Worm (Caenorhabditis elegans): ENCODE data around the gene emb-27.

The emb-27 gene

DNA sequence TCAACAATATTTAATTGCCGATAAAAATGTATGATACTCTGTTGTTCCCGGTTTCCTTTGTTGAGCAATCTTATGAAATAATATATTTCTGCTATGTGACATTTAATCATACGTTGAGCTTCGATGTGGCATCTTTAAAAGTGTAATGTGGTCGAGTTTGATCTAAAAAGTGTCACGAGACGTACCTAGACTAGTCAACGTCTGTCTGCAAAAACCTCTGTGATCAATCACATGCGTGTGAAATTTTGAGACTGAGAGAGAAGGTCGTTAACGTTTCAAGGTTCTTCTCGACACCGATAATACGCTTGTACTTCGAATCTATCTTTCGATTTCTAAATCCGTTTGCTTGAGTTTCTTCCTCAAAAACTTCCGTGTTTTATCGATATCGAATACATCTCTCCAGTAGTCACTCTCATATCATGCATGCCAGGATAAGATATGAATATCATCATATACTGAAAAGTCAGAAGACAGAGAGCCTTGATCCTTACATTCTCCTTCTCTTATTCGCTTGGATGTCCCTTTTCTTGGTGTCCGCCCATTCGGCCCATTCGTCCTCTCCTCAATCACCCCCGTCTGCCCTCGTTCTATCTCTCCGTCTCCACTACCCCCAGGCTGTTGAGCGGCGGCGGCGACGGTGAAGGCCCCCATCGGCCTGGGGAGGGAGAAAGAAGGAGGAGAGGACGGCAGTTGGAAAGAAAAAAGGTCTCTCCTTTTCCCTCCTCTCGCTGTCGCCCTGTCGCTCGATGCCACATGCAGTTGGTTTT, 33.5 kb downstream of the emb-27 start (continued):
- peak; percentile 19 to 75 for TF ChIP-seq lin-35 (GFP tag; optimal IDR thresholded peaks at IDR 0.05)
- peak; percentile 76 for TF ChIP-seq nhr-19 (GFP tag; conservative IDR thresholded peaks at IDR 0.05)
- TF ChIP-seq snpc-4 (tag; optimal IDR thresholded peaks at IDR 0.05): no peak
- TF ChIP-seq snu-23 (GFP tag; optimal IDR thresholded peaks at IDR 0.05): peak; percentile 87
- TF ChIP-seq sox-4 (tag; optimal IDR thresholded peaks at IDR 0.05): no peak
- TF ChIP-seq lin-14 (GFP tag; optimal IDR thresholded peaks at IDR 0.05): peak; percentile 82
- no peak for TF ChIP-seq C34B4.2 (tag; optimal IDR thresholded peaks at IDR 0.05)
- no peak for TF ChIP-seq hpl-2 (GFP tag; optimal IDR thresholded peaks at IDR 0.05)
- TF ChIP-seq pax-3 (tag; optimal IDR thresholded peaks at IDR 0.05): peak; percentile 14
- peak in 5 of 6 experiments; percentile 9 to 77 (median 50) for TF ChIP-seq elt-3 (tag; optimal IDR thresholded peaks at IDR 0.05)
- TF ChIP-seq ama-1 (optimal IDR thresholded peaks at IDR 0.05): no peak
- TF ChIP-seq lsy-2 (tag; optimal IDR thresholded peaks at IDR 0.05): peak; percentile 69 to 76
- TF ChIP-seq nhr-28 (tag; optimal IDR thresholded peaks at IDR 0.05): no peak
- peak; percentile 92 for TF ChIP-seq nhr-85 (tag)
- TF ChIP-seq lin-13 (GFP tag; optimal IDR thresholded peaks at IDR 0.05): no peak
- TF ChIP-seq F16B12.6 (tag; optimal IDR thresholded peaks at IDR 0.05): peak; percentile 11
- peak; percentile 46 for TF ChIP-seq egl-13 (tag; optimal IDR thresholded peaks at IDR 0.05)
- no peak for TF ChIP-seq jun-1 (tag; optimal IDR thresholded peaks at IDR 0.05)
- TF ChIP-seq ceh-63 (GFP tag; optimal IDR thresholded peaks at IDR 0.05): no peak
- TF ChIP-seq vab-15 (tag; optimal IDR thresholded peaks at IDR 0.05): no peak
- TF ChIP-seq nhr-90 (tag; optimal IDR thresholded peaks at IDR 0.05; ENCODE audit: poor library complexity): peak; percentile 41
- TF ChIP-seq mdl-1 (tag; optimal IDR thresholded peaks at IDR 0.05): peak in 1 of 2 experiments; percentile 80
- peak; percentile 42 for TF ChIP-seq ceh-8 (GFP tag; optimal IDR thresholded peaks at IDR 0.05)
- TF ChIP-seq mef-2 (tag; optimal IDR thresholded peaks at IDR 0.05): no peak
- no peak; the same call in 1 of the 2 replicates for TF ChIP-seq ceh-88 (GFP tag; IDR thresholded peaks at IDR 0.05)
- no peak for TF ChIP-seq efl-3 (GFP tag; optimal IDR thresholded peaks at IDR 0.05)
- no peak for TF ChIP-seq mab-9 (GFP tag; IDR thresholded peaks at IDR 0.05)
- TF ChIP-seq sptf-1 (tag; optimal IDR thresholded peaks at IDR 0.05): no peak
- TF ChIP-seq unc-98 (GFP tag; IDR thresholded peaks at IDR 0.05): no peak
- no peak for TF ChIP-seq nhr-76 (tag; optimal IDR thresholded peaks at IDR 0.05)
- no peak for TF ChIP-seq Y116A8C.19 (tag; optimal IDR thresholded peaks at IDR 0.05; ENCODE audit: borderline replicate concordance)
- peak; percentile 30 for TF ChIP-seq ceh-90 (tag; optimal IDR thresholded peaks at IDR 0.05)
- TF ChIP-seq zag-1 (tag; optimal IDR thresholded peaks at IDR 0.05): no peak
- TF ChIP-seq C16A3.4 (tag; optimal IDR thresholded peaks at IDR 0.05): peak; percentile 29
- peak; percentile 55 for TF ChIP-seq blmp-1 (tag; optimal IDR thresholded peaks at IDR 0.05)
- TF ChIP-seq tbx-2 (tag; optimal IDR thresholded peaks at IDR 0.05): peak; percentile 50
- TF ChIP-seq mep-1 (tag; optimal IDR thresholded peaks at IDR 0.05): peak; percentile 21
- peak; percentile 81 for TF ChIP-seq pag-3 (tag; optimal IDR thresholded peaks at IDR 0.05; ENCODE audit: borderline replicate concordance, insufficient read depth)
- peak; percentile 15 for TF ChIP-seq fkh-8 (tag; optimal IDR thresholded peaks at IDR 0.05)
- TF ChIP-seq nhr-237 (tag; optimal IDR thresholded peaks at IDR 0.05): no peak
- TF ChIP-seq ces-1 (GFP tag; optimal IDR thresholded peaks at IDR 0.05): no peak
- peak; percentile 27 for TF ChIP-seq swsn-7 (tag; optimal IDR thresholded peaks at IDR 0.05)
- peak; percentile 3 for TF ChIP-seq unc-86 (tag; optimal IDR thresholded peaks at IDR 0.05)
- peak; percentile 33 for TF ChIP-seq lir-3 (tag; optimal IDR thresholded peaks at IDR 0.05; ENCODE audit: poor library complexity)

Measured in whole organism, L1 larva.